Fruit fly (Drosophila melanogaster) whole organism, adult: Measurements from ENCODE around the gene FucT6.

ENCODE experiments used
- CG12768 ChIP-seq: fragments of 200-800 bp; sonication (Bioruptor generic); optimal IDR thresholded peaks from 2 replicates; lab custom pipeline; 2017; ENCODE audit warnings: missing biosample characterization, missing genetic modification characterization, mild to moderate bottlenecking, moderate library complexity, missing genetic modification reagents
- CG14711 ChIP-seq: fragments of 200-800 bp; sonication (Bioruptor generic); optimal IDR thresholded peaks from 2 replicates; lab custom pipeline; 2018; ENCODE audit warnings: missing biosample characterization, mild to moderate bottlenecking, missing genetic modification characterization, moderate library complexity
- CG5204 ChIP-seq: fragments of 200-800 bp; sonication (Bioruptor generic); optimal IDR thresholded peaks from 2 replicates; lab custom pipeline; 2016; ENCODE audit warnings: missing biosample characterization, missing genetic modification characterization
- CG7045 ChIP-seq: fragments of 200-800 bp; sonication (Bioruptor generic); optimal IDR thresholded peaks from 2 replicates; lab custom pipeline; 2017; ENCODE audit warnings: missing biosample characterization, mild to moderate bottlenecking, missing genetic modification characterization
- CG7101 ChIP-seq: fragments of 200-800 bp; sonication (Bioruptor generic); optimal IDR thresholded peaks from 2 replicates; lab custom pipeline; 2018; ENCODE audit warnings: missing biosample characterization, mild to moderate bottlenecking, missing genetic modification characterization, moderate library complexity
- Mnt ChIP-seq: fragments of 200-800 bp; sonication (Bioruptor generic); optimal IDR thresholded peaks from 2 replicates; lab custom pipeline; 2016; ENCODE audit warnings: missing biosample characterization, mild to moderate bottlenecking, missing genetic modification characterization
- bab1 ChIP-seq: fragments of 200-800 bp; sonication (Bioruptor generic); optimal IDR thresholded peaks from 3 replicates; lab custom pipeline; 2019; ENCODE audit warnings: missing biosample characterization, mild to moderate bottlenecking, missing genetic modification characterization, moderate library complexity
- cic ChIP-seq: fragments of 200-800 bp; sonication (Bioruptor generic); optimal IDR thresholded peaks from 2 replicates; lab custom pipeline; 2017; ENCODE audit warnings: missing biosample characterization, mild to moderate bottlenecking, missing genetic modification characterization, moderate library complexity
- kay ChIP-seq: fragments of 200-800 bp; sonication (Bioruptor generic); peaks from one replicate; lab custom pipeline; 2016; ENCODE audit warnings: missing biosample characterization, missing genetic modification characterization, borderline replicate concordance
- ovo ChIP-seq: fragments of 200-800 bp; sonication (Bioruptor generic); optimal IDR thresholded peaks from 2 replicates; lab custom pipeline; 2016; ENCODE audit warnings: missing biosample characterization, missing genetic modification characterization
- tj ChIP-seq: fragments of 200-800 bp; sonication (Bioruptor generic); optimal IDR thresholded peaks from 3 replicates; lab custom pipeline; 2017; ENCODE audit warnings: missing biosample characterization, mild to moderate bottlenecking, missing genetic modification characterization, moderate library complexity
- toe ChIP-seq: fragments of 200-800 bp; sonication (Bioruptor generic); optimal IDR thresholded peaks from 2 replicates; lab custom pipeline; 2016; ENCODE audit warnings: missing biosample characterization, missing genetic modification characterization

- peak; percentile 75 for TF ChIP-seq CG14711 (tag; lab: Kevin White, UChicago)
- no peak for TF ChIP-seq CG12768 (GFP tag; lab: Kevin White, UChicago)
- TF ChIP-seq kay (GFP tag; lab: Kevin White, UChicago): peak; percentile 77
- peak; percentile 0 for TF ChIP-seq ovo (GFP tag; lab: Kevin White, UChicago)
- TF ChIP-seq cic: no peak
- TF ChIP-seq CG7101 (tag; lab: Kevin White, UChicago): peak; percentile 69
- peak; percentile 12 for TF ChIP-seq tj (GFP tag; lab: Kevin White, UChicago)
- peak; percentile 40 for TF ChIP-seq CG7045
- TF ChIP-seq toe (GFP tag; lab: Kevin White, UChicago): peak; percentile 52
- peak; percentile 37 for TF ChIP-seq CG5204
- peak; percentile 48 for TF ChIP-seq Mnt (GFP tag; lab: Kevin White, UChicago)
- TF ChIP-seq bab1: peak; percentile 62
Measured at dm6 chrX:11678539-11679040, 31.2 kb downstream of the FucT6 start, which contains the start of the genes Vlet and bif.
